Worm (Caenorhabditis elegans): Measurements from ENCODE around the gene grsp-4.

DNA sequence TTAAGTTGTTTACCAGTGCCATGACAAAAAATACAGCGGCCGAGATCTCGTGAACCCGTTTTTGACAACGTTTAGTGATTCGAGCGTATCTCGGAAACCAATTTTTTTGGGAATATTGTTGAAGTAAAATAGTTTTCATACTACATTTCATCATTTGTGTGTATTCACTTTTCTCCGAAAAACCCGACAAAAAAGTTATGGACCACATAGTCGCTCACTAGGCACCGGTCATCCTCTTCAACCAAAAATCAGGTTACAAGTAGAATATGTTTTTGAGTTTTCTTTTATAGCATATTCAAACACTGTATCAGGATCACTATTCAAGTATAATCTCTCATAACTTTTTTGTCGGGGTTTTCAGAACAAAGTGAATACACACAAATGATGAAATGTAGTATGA, 17.0 kb downstream of the grsp-4 start:
- TF ChIP-seq pqm-1 (tag; optimal IDR thresholded peaks at IDR 0.05), result no peak
- no peak for TF ChIP-seq pha-4 (tag; optimal IDR thresholded peaks at IDR 0.05)
- no peak for TF ChIP-seq ceh-31 (tag; optimal IDR thresholded peaks at IDR 0.05)
- TF ChIP-seq hlh-30 (tag; optimal IDR thresholded peaks at IDR 0.05; ENCODE audit: insufficient read depth), result no peak
- TF ChIP-seq ets-4 (tag; optimal IDR thresholded peaks at IDR 0.05), result no peak
- TF ChIP-seq sox-2 (GFP tag; IDR thresholded peaks at IDR 0.05), result no peak
- TF ChIP-seq hlh-15 (tag; optimal IDR thresholded peaks at IDR 0.05), result no peak
- no peak for TF ChIP-seq sdc-2 (tag; optimal IDR thresholded peaks at IDR 0.05)
- TF ChIP-seq nhr-11 (tag; optimal IDR thresholded peaks at IDR 0.05), result no peak
- no peak for TF ChIP-seq pag-3 (tag; optimal IDR thresholded peaks at IDR 0.05; ENCODE audit: borderline replicate concordance)
- no peak for TF ChIP-seq unc-42 (tag; optimal IDR thresholded peaks at IDR 0.05)
- no peak for TF ChIP-seq ceh-6 (GFP tag; optimal IDR thresholded peaks at IDR 0.05)
